Fruit fly (Drosophila melanogaster) whole organism, wandering third instar larva: ENCODE measurements around the gene CG4629.

Source experiments
- Abd-B ChIP-seq: fragments of >200 bp; optimal IDR thresholded peaks from 2 replicates; lab custom pipeline; 2017; ENCODE audit warnings: missing biosample characterization, missing genetic modification characterization
- CG32264 ChIP-seq: fragments of 200-800 bp; sonication (Bioruptor generic); optimal IDR thresholded peaks from 2 replicates; lab custom pipeline; 2016; ENCODE audit warnings: missing biosample characterization, missing genetic modification characterization
- CG9705 ChIP-seq: fragments of 200-800 bp; sonication (Bioruptor generic); optimal IDR thresholded peaks from 2 replicates; lab custom pipeline; 2018; ENCODE audit warnings: missing biosample characterization, mild to moderate bottlenecking, missing genetic modification characterization
- CrebA ChIP-seq: fragments of 200-800 bp; sonication (Bioruptor generic); optimal IDR thresholded peaks from 2 replicates; lab custom pipeline; 2016; ENCODE audit warnings: missing biosample characterization, mild to moderate bottlenecking, missing genetic modification characterization, borderline replicate concordance
- Dfd ChIP-seq: fragments of >200 bp; optimal IDR thresholded peaks from 2 replicates; lab custom pipeline; 2017; ENCODE audit warnings: missing biosample characterization, missing genetic modification characterization
- Dif ChIP-seq: fragments of 200-275, 200-300 bp; sonication (Bioruptor generic); optimal IDR thresholded peaks from 2 replicates; lab custom pipeline; 2018; ENCODE audit warnings: missing biosample characterization, missing genetic modification characterization; ENCODE audit not compliant: partially characterized antibody
- GATAd ChIP-seq: sonication (Bioruptor generic); optimal IDR thresholded peaks from 2 replicates; lab custom pipeline; 2016; ENCODE audit warnings: missing biosample characterization, missing genetic modification characterization
- HLH106 ChIP-seq: fragments of 200-800 bp; optimal IDR thresholded peaks from 3 replicates; lab custom pipeline; 2019; ENCODE audit warnings: missing biosample characterization, mild to moderate bottlenecking, missing genetic modification characterization, moderate library complexity
- Hnf4 ChIP-seq: fragments of 200-800 bp; sonication (Bioruptor generic); optimal IDR thresholded peaks from 2 replicates; lab custom pipeline; 2016; ENCODE audit warnings: missing biosample characterization, mild to moderate bottlenecking, missing genetic modification characterization
- Hr78 ChIP-seq: fragments of >200 bp; optimal IDR thresholded peaks from 2 replicates; lab custom pipeline; 2017; ENCODE audit warnings: missing biosample characterization, missing genetic modification characterization
- Jra ChIP-seq: sonication (Bioruptor generic); optimal IDR thresholded peaks from 2 replicates; lab custom pipeline; 2016; ENCODE audit warnings: missing biosample characterization, missing genetic modification characterization
- Mio ChIP-seq: sonication (Bioruptor generic); optimal IDR thresholded peaks from 2 replicates; lab custom pipeline; 2016; ENCODE audit warnings: missing biosample characterization, missing genetic modification characterization
- Myc ChIP-seq: fragments of >200 bp; optimal IDR thresholded peaks from 2 replicates; lab custom pipeline; 2017
- N ChIP-seq: fragments of >200 bp; optimal IDR thresholded peaks from 2 replicates; lab custom pipeline; 2018; ENCODE audit warnings: missing biosample characterization, missing external identifiers, missing genetic modification characterization
- OdsH ChIP-seq: fragments of 200-800 bp; sonication (Bioruptor generic); optimal IDR thresholded peaks from 2 replicates; lab custom pipeline; 2016; ENCODE audit warnings: missing biosample characterization, mild to moderate bottlenecking, missing genetic modification characterization
- Rel ChIP-seq, 2 experiments: fragments of 200-800 bp; sonication (Bioruptor generic) in 1 of 2; optimal IDR thresholded peaks; 2 replicates in 1 of 2; 3 replicates in 1 of 2; lab custom pipeline; 2016 to 2019; ENCODE audit warnings: mild to moderate bottlenecking in 2 of 2, missing biosample characterization in 2 of 2, missing genetic modification characterization in 2 of 2, moderate library complexity in 1 of 2
- Sp1 ChIP-seq: fragments of 200-800 bp; sonication (Bioruptor generic); optimal IDR thresholded peaks from 3 replicates; lab custom pipeline; 2019; ENCODE audit warnings: missing biosample characterization, mild to moderate bottlenecking, missing genetic modification characterization, moderate library complexity
- Vsx2 ChIP-seq: fragments of 200-300, 225-300 bp; sonication (Bioruptor generic); optimal IDR thresholded peaks from 2 replicates; lab custom pipeline; 2018; ENCODE audit warnings: missing biosample characterization, missing genetic modification characterization; ENCODE audit not compliant: partially characterized antibody
- br ChIP-seq: fragments of 200-800 bp; sonication (Bioruptor generic); optimal IDR thresholded peaks from 2 replicates; lab custom pipeline; 2016; ENCODE audit warnings: missing biosample characterization, missing genetic modification characterization
- brk ChIP-seq: fragments of 200-800 bp; sonication (Bioruptor generic); optimal IDR thresholded peaks from 2 replicates; lab custom pipeline; 2016; ENCODE audit warnings: missing biosample characterization, mild to moderate bottlenecking, missing genetic modification characterization
- dl ChIP-seq, 2 experiments: fragments of 175-275, 200-275 bp in 1 of 2; fragments of 200-275 bp in 1 of 2; sonication (Bioruptor generic); optimal IDR thresholded peaks; lab custom pipeline; 2018; ENCODE audit warnings: mild to moderate bottlenecking in 2 of 2, missing biosample characterization in 2 of 2, missing genetic modification characterization in 2 of 2, moderate library complexity in 2 of 2; ENCODE audit not compliant: partially characterized antibody in 2 of 2, insufficient read depth in 1 of 2
- dmrt93B ChIP-seq: fragments of 200-800 bp; sonication (Bioruptor generic); optimal IDR thresholded peaks from 2 replicates; lab custom pipeline; 2018; ENCODE audit warnings: missing biosample characterization, mild to moderate bottlenecking, missing genetic modification characterization
- dsf ChIP-seq: sonication (Bioruptor generic); optimal IDR thresholded peaks from 2 replicates; lab custom pipeline; 2016; ENCODE audit warnings: missing biosample characterization, missing genetic modification characterization, borderline replicate concordance
- ey ChIP-seq: fragments of 200-800 bp; sonication (Bioruptor generic); optimal IDR thresholded peaks from 2 replicates; lab custom pipeline; 2016; ENCODE audit warnings: missing biosample characterization, missing genetic modification characterization
- foxo ChIP-seq, 2 experiments: fragments of 200-800 bp; sonication (Bioruptor generic); optimal IDR thresholded peaks; 2 replicates in 1 of 2; 3 replicates in 1 of 2; lab custom pipeline; 2016 to 2017; ENCODE audit warnings: missing biosample characterization in 2 of 2, missing genetic modification characterization in 2 of 2
- fru ChIP-seq: fragments of 200-800 bp; sonication (Bioruptor generic); optimal IDR thresholded peaks from 3 replicates; lab custom pipeline; 2016; ENCODE audit warnings: missing biosample characterization, mild to moderate bottlenecking, missing genetic modification characterization
- h ChIP-seq: fragments of 200-800 bp; sonication (Bioruptor generic); optimal IDR thresholded peaks from 3 replicates; lab custom pipeline; 2016; ENCODE audit warnings: missing biosample characterization, mild to moderate bottlenecking, missing genetic modification characterization
- jim ChIP-seq: fragments of 175-275, 200-325 bp; sonication (Bioruptor generic); optimal IDR thresholded peaks from 2 replicates; lab custom pipeline; 2016; ENCODE audit warnings: missing biosample characterization, mild to moderate bottlenecking, missing genetic modification characterization
- lola ChIP-seq: fragments of >200 bp; optimal IDR thresholded peaks from 2 replicates; lab custom pipeline; 2017; ENCODE audit warnings: missing biosample characterization, missing genetic modification characterization
- pan ChIP-seq: fragments of >200 bp; optimal IDR thresholded peaks from 2 replicates; lab custom pipeline; 2017
- psq ChIP-seq: fragments of 200-800 bp; sonication (Bioruptor generic); optimal IDR thresholded peaks from 3 replicates; lab custom pipeline; 2017; ENCODE audit warnings: missing biosample characterization, mild to moderate bottlenecking, missing genetic modification characterization, moderate library complexity
- rgr ChIP-seq: fragments of 200-800 bp; sonication (Bioruptor generic); optimal IDR thresholded peaks from 3 replicates; lab custom pipeline; 2016; ENCODE audit warnings: missing biosample characterization, mild to moderate bottlenecking, missing genetic modification characterization
- sage ChIP-seq: fragments of 200-800 bp; sonication (Bioruptor generic); optimal IDR thresholded peaks from 2 replicates; lab custom pipeline; 2016; ENCODE audit warnings: missing biosample characterization, mild to moderate bottlenecking, missing genetic modification characterization
- sv ChIP-seq: fragments of 200-800 bp; sonication (Bioruptor generic); optimal IDR thresholded peaks from 3 replicates; lab custom pipeline; 2016; ENCODE audit warnings: missing biosample characterization, missing genetic modification characterization
- usp ChIP-seq: fragments of >200 bp; optimal IDR thresholded peaks from 2 replicates; lab custom pipeline; 2017; ENCODE audit warnings: missing biosample characterization, missing genetic modification characterization
- woc ChIP-seq: sonication (Bioruptor generic); optimal IDR thresholded peaks from 2 replicates; lab custom pipeline; 2016; ENCODE audit warnings: missing biosample characterization, mild to moderate bottlenecking, missing genetic modification characterization

Gene CG4629

DNA sequence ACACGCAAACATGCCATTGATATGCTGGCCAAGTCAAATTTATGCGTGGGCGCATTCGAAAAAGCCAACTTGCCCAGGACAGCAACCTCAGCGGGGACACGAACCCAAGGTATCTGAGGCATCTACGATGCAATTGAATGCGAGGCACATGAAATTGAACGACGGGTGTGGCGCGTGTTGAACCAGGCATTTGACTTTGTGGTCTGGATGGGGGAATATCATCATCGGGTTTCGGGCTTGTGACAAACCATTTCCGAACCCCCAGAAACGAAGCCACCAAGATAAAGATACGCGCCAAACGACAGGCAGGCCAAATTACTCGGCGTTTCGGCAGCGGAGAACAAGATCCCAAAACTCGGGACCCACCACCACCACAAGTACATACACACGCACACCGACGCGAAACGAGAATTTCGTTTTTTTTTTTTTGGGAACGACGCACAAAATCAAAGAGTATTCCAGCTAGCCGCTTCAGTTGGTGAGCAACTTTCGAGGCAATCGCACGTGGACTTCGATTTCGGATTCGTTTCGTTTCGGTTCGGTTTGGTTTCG, 40.5 kb upstream of the CG4629 start, which contains the start of gene MFS3:
Gene MFS3, plus strand, starts transcription at position 472 of the 552 bp plus-strand sequence.
- TF ChIP-seq ey (GFP tag; lab: Kevin White, UChicago) (no peak), Sp1 (GFP tag; lab: Kevin White, UChicago) (peak; percentile 35), h (peak; percentile 42), Dif (GFP tag; lab: Kevin White, UChicago) (peak; percentile 7), Vsx2 (GFP tag; lab: Kevin White, UChicago) (peak; percentile 70), CG9705 (GFP tag; lab: Kevin White, UChicago) (peak; percentile 27), Hnf4 (GFP tag; lab: Kevin White, UChicago) (peak; percentile 35), brk (peak; percentile 35), usp (GFP tag; lab: Kevin White, UChicago) (no peak), rgr (GFP tag; lab: Kevin White, UChicago) (peak; percentile 20), br (GFP tag; lab: Kevin White, UChicago) (peak; percentile 47), Hr78 (no peak), Rel (GFP tag; optimal IDR thresholded peaks at IDR 0.05; lab: Kevin White, UChicago) (peak; percentile 44), Rel (tag; optimal IDR thresholded peaks at IDR 0.05; lab: Kevin White, UChicago) (peak; percentile 32), CrebA (GFP tag; lab: Kevin White, UChicago) (no peak), foxo (GFP tag; optimal IDR thresholded peaks at IDR 0.05; lab: Kevin White, UChicago) (peak in 1 of 2 experiments; percentile 36), Jra (peak; percentile 15), Myc (lab: Kevin White, UChicago) (peak; percentile 40), pan (lab: Kevin White, UChicago) (no peak), sage (GFP tag; lab: Kevin White, UChicago) (no peak), lola (GFP tag; lab: Kevin White, UChicago) (no peak), GATAd (GFP tag; lab: Kevin White, UChicago) (no peak), CG32264 (GFP tag; lab: Kevin White, UChicago) (no peak), woc (GFP tag; lab: Kevin White, UChicago) (no peak), HLH106 (no peak), sv (GFP tag; lab: Kevin White, UChicago) (no peak), OdsH (no peak), Abd-B (GFP tag; lab: Kevin White, UChicago) (no peak), Mio (GFP tag; lab: Kevin White, UChicago) (no peak), dsf (GFP tag; lab: Kevin White, UChicago) (no peak), dl (GFP tag; optimal IDR thresholded peaks at IDR 0.05; lab: Kevin White, UChicago; ENCODE audit: insufficient read depth in 1 of 2, partially characterized antibody in 2 of 2) (no peak), dmrt93B (GFP tag; lab: Kevin White, UChicago) (no peak), fru (GFP tag; lab: Kevin White, UChicago) (peak; percentile 29), Dfd (GFP tag; lab: Kevin White, UChicago) (no peak), psq (GFP tag; lab: Kevin White, UChicago) (peak; percentile 22), N (GFP tag; lab: Kevin White, UChicago) (no peak), jim (GFP tag; lab: Kevin White, UChicago) (peak; percentile 79)

DNA sequence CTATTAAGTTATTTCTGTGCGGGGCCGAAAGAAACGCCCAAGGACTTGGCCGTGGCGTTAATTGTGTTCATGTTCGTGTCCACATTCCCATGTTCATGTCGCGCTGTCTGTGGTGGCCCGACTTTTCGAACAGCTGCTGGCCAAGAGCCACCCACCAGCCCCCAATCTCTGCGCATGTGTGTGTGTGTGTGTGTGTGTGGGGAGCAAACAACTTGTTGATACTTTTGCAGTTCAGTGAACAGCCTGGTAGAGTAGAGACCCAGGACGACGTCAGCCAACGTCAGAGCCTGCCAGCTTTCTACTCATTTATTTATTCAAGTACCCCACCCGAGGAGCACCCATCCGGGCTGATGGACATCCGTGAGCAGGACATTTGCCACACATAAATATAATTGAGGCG, 34.7 kb upstream of the CG4629 start:
- TF ChIP-seq Dif (GFP tag; lab: Kevin White, UChicago) (no peak), Mio (GFP tag; lab: Kevin White, UChicago) (no peak), foxo (GFP tag; optimal IDR thresholded peaks at IDR 0.05; lab: Kevin White, UChicago) (no peak), pan (lab: Kevin White, UChicago) (no peak), Hr78 (no peak), CrebA (GFP tag; lab: Kevin White, UChicago) (no peak), Dfd (GFP tag; lab: Kevin White, UChicago) (no peak), Abd-B (GFP tag; lab: Kevin White, UChicago) (no peak), lola (GFP tag; lab: Kevin White, UChicago) (no peak), GATAd (GFP tag; lab: Kevin White, UChicago) (no peak), Jra (no peak)
